Worm (Caenorhabditis elegans) whole organism, L1 larva: ENCODE results near the gene ZK622.1.

ENCODE experiments used
- C16A3.4 ChIP-seq: fragments of 150-350 bp; optimal IDR thresholded peaks from 2 replicates; lab custom pipeline; 2014; ENCODE audit warnings: missing biosample characterization, missing genetic modification characterization
- Y116A8C.19 ChIP-seq: sonication (generic microtip); optimal IDR thresholded peaks from 2 replicates; lab custom pipeline; 2016; ENCODE audit warnings: missing compliant biosample characterization, missing genetic modification characterization, borderline replicate concordance
- alr-1 ChIP-seq: fragments of 200-800 bp; sonication (Bioruptor generic); optimal IDR thresholded peaks from 2 replicates; lab custom pipeline; 2018; ENCODE audit warnings: borderline replicate concordance, mild to moderate bottlenecking, missing genetic modification characterization, missing compliant biosample characterization
- aly-2 ChIP-seq: fragments of 150-350 bp; optimal IDR thresholded peaks from 2 replicates; lab custom pipeline; 2014; ENCODE audit warnings: missing biosample characterization, missing genetic modification characterization
- blmp-1 ChIP-seq: fragments of 150-350 bp; optimal IDR thresholded peaks from 2 replicates; lab custom pipeline; 2014; ENCODE audit warnings: missing biosample characterization, missing genetic modification characterization
- ceh-8 ChIP-seq: fragments of 200-800 bp; sonication (Bioruptor generic); optimal IDR thresholded peaks from 2 replicates; lab custom pipeline; 2018; ENCODE audit warnings: mild to moderate bottlenecking, missing genetic modification characterization, moderate library complexity, missing compliant biosample characterization
- ceh-82 ChIP-seq, 3 experiments: fragments of 150-350 bp in 1 of 3; sonication (generic microtip) in 2 of 3; optimal IDR thresholded peaks; 2 replicates each; lab custom pipeline; 2014 to 2017; ENCODE audit warnings: missing biosample characterization in 3 of 3, missing genetic modification characterization in 3 of 3
- ceh-88 ChIP-seq: fragments of 200-800 bp; sonication (Bioruptor generic); IDR thresholded peaks from 2 replicates; pipeline ENCODE4 v1.3.6; 2022; ENCODE audit warnings: missing genetic modification characterization, missing compliant biosample characterization
- ceh-90 ChIP-seq: sonication (generic microtip); optimal IDR thresholded peaks from 2 replicates; lab custom pipeline; 2016; ENCODE audit warnings: missing genetic modification characterization, missing compliant biosample characterization
- dpl-1 ChIP-seq, 3 experiments: fragments of 150-350 bp in 2 of 3; sonication (generic microtip) in 1 of 3; optimal IDR thresholded peaks; 2 replicates each; lab custom pipeline; 2014 to 2017; ENCODE audit warnings: missing biosample characterization in 3 of 3, missing genetic modification characterization in 3 of 3, missing genetic modification reagents in 3 of 3
- efl-1 ChIP-seq, 4 experiments: fragments of 150-350 bp; optimal IDR thresholded peaks in 3 of 4; peaks in 1 of 4; 1 replicate in 1 of 4; 2 replicates in 3 of 4; lab custom pipeline; 2014; ENCODE audit warnings: missing biosample characterization in 2 of 4, missing genetic modification characterization in 2 of 4, missing genetic modification reagents in 2 of 4
- egl-13 ChIP-seq: sonication (generic microtip); optimal IDR thresholded peaks from 2 replicates; lab custom pipeline; 2016; ENCODE audit warnings: missing genotype, missing genetic modification reagents, missing genetic modification characterization, missing compliant biosample characterization
- egl-27 ChIP-seq, 2 experiments: fragments of 150-350 bp in 1 of 2; sonication (generic microtip); optimal IDR thresholded peaks; 3 replicates each; lab custom pipeline; 2017 to 2018; ENCODE audit warnings: missing biosample characterization in 2 of 2, missing genetic modification characterization in 2 of 2, missing genetic modification reagents in 2 of 2
- elt-2 ChIP-seq: sonication (generic microtip); optimal IDR thresholded peaks from 2 replicates; lab custom pipeline; 2016; ENCODE audit warnings: missing genetic modification characterization, mild to moderate bottlenecking, inconsistent platforms, missing compliant biosample characterization, missing genetic modification reagents
- fkh-10 ChIP-seq: sonication (generic microtip); optimal IDR thresholded peaks from 2 replicates; lab custom pipeline; 2017; ENCODE audit warnings: missing biosample characterization, missing genetic modification reagents, missing genetic modification characterization
- fkh-8 ChIP-seq: sonication (generic microtip); optimal IDR thresholded peaks from 2 replicates; lab custom pipeline; 2016; ENCODE audit warnings: mild to moderate bottlenecking, missing genetic modification characterization, missing compliant biosample characterization
- jun-1 ChIP-seq: fragments of 150-350 bp; optimal IDR thresholded peaks from 2 replicates; lab custom pipeline; 2014; ENCODE audit warnings: missing biosample characterization, missing genetic modification reagents, missing genetic modification characterization
- lin-14 ChIP-seq: fragments of 200-800 bp; sonication (Bioruptor generic); optimal IDR thresholded peaks from 2 replicates; lab custom pipeline; 2018; ENCODE audit warnings: mild to moderate bottlenecking, missing genetic modification characterization, moderate library complexity, missing compliant biosample characterization
- lin-35 ChIP-seq, 2 experiments: fragments of 150-350 bp; optimal IDR thresholded peaks; 2 replicates each; lab custom pipeline; 2014; ENCODE audit warnings: missing biosample characterization in 2 of 2, missing genetic modification characterization in 2 of 2, missing genetic modification reagents in 2 of 2
- lin-39 ChIP-seq: fragments of 150-350 bp; optimal IDR thresholded peaks from 2 replicates; lab custom pipeline; 2014; ENCODE audit warnings: missing biosample characterization, missing genetic modification reagents, missing genetic modification characterization
- lsy-2 ChIP-seq, 2 experiments: fragments of 150-350 bp; optimal IDR thresholded peaks; 2 replicates each; lab custom pipeline; 2014; ENCODE audit warnings: missing biosample characterization in 2 of 2, missing genetic modification characterization in 2 of 2
- mef-2 ChIP-seq: fragments of 150-350 bp; optimal IDR thresholded peaks from 2 replicates; lab custom pipeline; 2014; ENCODE audit warnings: missing biosample characterization, missing genetic modification characterization
- nhr-11 ChIP-seq: fragments of 150-350 bp; optimal IDR thresholded peaks from 2 replicates; lab custom pipeline; 2014; ENCODE audit warnings: missing biosample characterization, missing genetic modification characterization
- nhr-19 ChIP-seq: fragments of 200-800 bp; sonication (Bioruptor generic); conservative IDR thresholded peaks from 2 replicates; pipeline ENCODE4 v1.3.6; 2022; ENCODE audit warnings: missing genetic modification characterization, missing compliant biosample characterization
- nhr-47 ChIP-seq: sonication (generic microtip); optimal IDR thresholded peaks from 2 replicates; lab custom pipeline; 2016; ENCODE audit warnings: mild to moderate bottlenecking, missing genetic modification characterization, moderate library complexity, missing compliant biosample characterization
- nhr-71 ChIP-seq: sonication (generic microtip); optimal IDR thresholded peaks from 2 replicates; lab custom pipeline; 2016; ENCODE audit warnings: mild to moderate bottlenecking, missing genetic modification characterization, moderate library complexity, missing compliant biosample characterization
- nhr-85 ChIP-seq: sonication (generic microtip); peaks from one replicate; lab custom pipeline; 2016; ENCODE audit warnings: missing genetic modification characterization, inconsistent platforms, missing compliant biosample characterization
- pag-3 ChIP-seq: sonication (generic microtip); optimal IDR thresholded peaks from 2 replicates; lab custom pipeline; 2017; ENCODE audit warnings: missing genetic modification characterization, mild to moderate bottlenecking, missing compliant biosample characterization, antibody characterized with exemption, borderline replicate concordance; ENCODE audit not compliant: insufficient read depth
- skn-1 ChIP-seq: fragments of 150-350 bp; optimal IDR thresholded peaks from 2 replicates; lab custom pipeline; 2014; ENCODE audit warnings: missing biosample characterization, missing genetic modification characterization
- snu-23 ChIP-seq: sonication (generic microtip); optimal IDR thresholded peaks from 2 replicates; lab custom pipeline; 2016; ENCODE audit warnings: missing genetic modification characterization, missing compliant biosample characterization
- sptf-1 ChIP-seq: fragments of 150-350 bp; optimal IDR thresholded peaks from 2 replicates; lab custom pipeline; 2014; ENCODE audit warnings: missing biosample characterization, missing genetic modification characterization
- tbx-2 ChIP-seq: sonication (generic microtip); optimal IDR thresholded peaks from 2 replicates; lab custom pipeline; 2016; ENCODE audit warnings: missing genetic modification characterization, missing compliant biosample characterization
- unc-30 ChIP-seq: sonication (generic microtip); optimal IDR thresholded peaks from 2 replicates; lab custom pipeline; 2017; ENCODE audit warnings: missing biosample characterization, missing genetic modification characterization
- unc-62 ChIP-seq: fragments of 150-350 bp; optimal IDR thresholded peaks from 2 replicates; lab custom pipeline; 2014; ENCODE audit warnings: missing biosample characterization, missing genetic modification reagents, missing genetic modification characterization
- unc-86 ChIP-seq: sonication (generic microtip); optimal IDR thresholded peaks from 2 replicates; lab custom pipeline; 2016; ENCODE audit warnings: missing genetic modification characterization, missing compliant biosample characterization
- vab-15 ChIP-seq: sonication (generic microtip); optimal IDR thresholded peaks from 2 replicates; lab custom pipeline; 2017; ENCODE audit warnings: missing genotype, mild to moderate bottlenecking, missing genetic modification characterization, missing compliant biosample characterization

Gene ZK622.1

DNA sequence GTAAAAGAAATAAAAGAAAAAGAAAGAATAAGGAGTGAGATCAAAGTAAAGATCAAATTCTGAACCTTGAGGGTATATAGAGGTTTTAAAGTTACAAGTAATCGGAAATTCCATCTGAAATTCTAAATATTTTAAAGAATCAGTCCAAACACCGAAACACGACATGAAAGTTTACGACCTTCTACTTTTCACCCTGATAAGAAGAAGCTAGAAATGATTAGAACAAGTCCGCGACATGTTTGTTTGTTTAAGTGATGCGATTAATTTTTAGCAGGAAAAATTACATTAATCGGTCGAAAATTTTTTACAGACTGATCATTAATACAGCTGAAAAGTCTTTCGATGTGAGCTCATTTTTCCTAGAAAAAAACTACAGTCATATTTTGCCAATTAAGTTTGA is 28.9 kb upstream of the ZK622.1 start:
- TF ChIP-seq fkh-10 (GFP tag; lab: Kevin White, UChicago) (no peak), pag-3 (tag; lab: Kevin White, UChicago) (no peak), unc-30 (tag; lab: Kevin White, UChicago) (no peak), efl-1 (optimal IDR thresholded peaks at IDR 0.05; lab: Kevin White, UChicago) (no peak), efl-1 (GFP tag; optimal IDR thresholded peaks at IDR 0.05 in 1 of 2; lab: Kevin White, UChicago) (peak in 1 of 2 experiments; percentile 8), jun-1 (no peak), ceh-90 (no peak), elt-2 (tag; lab: Kevin White, UChicago) (peak; percentile 58), snu-23 (no peak)

DNA sequence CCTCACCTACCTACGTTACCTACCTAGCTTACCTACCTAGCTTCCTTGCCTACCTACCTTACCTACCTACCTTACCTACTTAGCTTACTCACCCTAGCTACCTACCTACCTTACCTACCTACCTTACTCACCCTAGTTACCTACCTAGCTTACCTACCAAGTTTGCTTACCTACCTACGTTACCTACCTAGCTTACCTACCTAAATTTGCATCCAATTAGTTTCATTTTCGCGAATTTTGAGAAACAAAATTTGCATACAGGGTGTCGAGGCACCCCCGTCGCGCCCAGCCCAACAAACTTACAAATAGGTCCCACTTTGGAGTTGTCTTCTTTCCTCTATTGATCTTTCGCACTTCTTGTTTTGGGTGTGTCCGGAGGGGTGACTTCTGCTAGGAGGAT is 24.6 kb upstream of the ZK622.1 start:
- TF ChIP-seq egl-13 (tag; lab: Kevin White, UChicago) (no peak), aly-2 (tag; lab: Kevin White, UChicago) (no peak), skn-1 (tag; lab: Kevin White, UChicago) (no peak), Y116A8C.19 (no peak), mef-2 (tag; lab: Kevin White, UChicago) (no peak), ceh-82 (tag; optimal IDR thresholded peaks at IDR 0.05; lab: Kevin White, UChicago) (no peak), alr-1 (tag; lab: Kevin White, UChicago) (no peak), fkh-10 (GFP tag; lab: Kevin White, UChicago) (no peak), lin-35 (GFP tag; optimal IDR thresholded peaks at IDR 0.05; lab: Kevin White, UChicago) (no peak), vab-15 (tag; lab: Kevin White, UChicago) (no peak), nhr-19 (GFP tag; lab: Robert Waterston, UW) (no peak)

DNA sequence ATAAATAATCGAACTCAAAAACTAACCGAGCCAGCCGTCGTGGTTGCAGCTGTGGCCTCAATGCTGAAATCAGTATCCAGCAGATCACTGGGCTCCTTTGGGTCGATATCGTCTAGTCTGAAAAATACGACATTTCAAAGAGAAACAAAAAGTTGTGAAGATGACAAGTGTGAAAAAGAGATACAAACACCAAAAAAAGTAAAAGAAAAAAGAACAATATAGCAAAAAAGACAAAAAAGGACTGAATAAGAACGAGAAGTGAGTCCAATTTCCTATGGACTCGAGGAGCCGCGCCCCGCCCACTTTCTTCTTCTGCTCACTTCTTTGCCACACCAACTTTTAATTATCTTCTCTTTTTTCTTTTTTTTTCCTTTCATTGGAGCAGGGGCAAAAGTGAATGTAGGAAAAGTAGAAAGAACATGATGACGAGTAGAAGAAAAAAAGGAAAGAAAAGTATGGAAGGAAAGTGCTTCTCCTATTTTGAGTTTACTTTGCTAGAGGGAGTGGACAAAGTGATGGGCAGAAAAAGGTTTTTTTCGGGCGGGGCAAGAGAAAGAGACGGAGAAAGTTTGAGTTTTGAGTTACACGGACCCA is 21.8 kb upstream of the ZK622.1 start, which contains the start of gene drn-1:
Gene drn-1 (minus strand): TSS at position 117 of the 594 bp plus-strand sequence.
- TF ChIP-seq lin-39 (tag; lab: Kevin White, UChicago) (no peak), lin-14 (GFP tag; lab: Kevin White, UChicago) (peak; percentile 82), lsy-2 (tag; optimal IDR thresholded peaks at IDR 0.05; lab: Kevin White, UChicago) (peak in 1 of 2 experiments; percentile 4), dpl-1 (GFP tag; optimal IDR thresholded peaks at IDR 0.05; lab: Kevin White, UChicago) (peak in 1 of 3 experiments; percentile 2), unc-62 (GFP tag; lab: Kevin White, UChicago) (no peak), nhr-71 (peak; percentile 20), C16A3.4 (no peak), ceh-88 (GFP tag; lab: Robert Waterston, UW) (no peak), nhr-11 (tag; lab: Kevin White, UChicago) (no peak), fkh-10 (GFP tag; lab: Kevin White, UChicago) (peak; percentile 91), tbx-2 (tag; lab: Kevin White, UChicago) (peak; percentile 31), sptf-1 (tag; lab: Kevin White, UChicago) (no peak)

DNA sequence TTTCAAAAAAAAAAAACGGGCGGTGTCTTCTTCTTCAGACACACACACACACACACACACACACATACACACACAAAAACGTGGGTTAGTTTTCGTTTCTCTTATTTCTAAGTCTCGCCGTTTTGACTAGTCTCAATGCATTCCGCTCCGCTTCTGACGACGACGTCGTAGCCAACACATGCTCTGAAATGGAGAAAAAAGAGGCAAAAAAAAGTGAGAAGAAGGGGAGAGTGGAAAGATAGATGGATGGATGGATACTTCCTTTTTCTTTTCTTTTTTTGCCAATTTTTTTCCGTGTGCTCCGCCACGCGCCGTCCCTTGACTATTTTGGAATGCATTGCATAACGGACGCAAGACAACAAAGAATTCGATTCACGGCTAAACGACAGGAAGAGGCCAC is 16.9 kb upstream of the ZK622.1 start:
- TF ChIP-seq ceh-8 (no peak), nhr-71 (peak; percentile 34), lsy-2 (tag; optimal IDR thresholded peaks at IDR 0.05; lab: Kevin White, UChicago) (peak in 1 of 2 experiments; percentile 47), egl-27 (tag; optimal IDR thresholded peaks at IDR 0.05; lab: Kevin White, UChicago) (no peak), blmp-1 (tag; lab: Kevin White, UChicago) (no peak), lin-14 (GFP tag; lab: Kevin White, UChicago) (peak; percentile 90), snu-23 (peak; percentile 6), fkh-10 (GFP tag; lab: Kevin White, UChicago) (peak; percentile 74), aly-2 (tag; lab: Kevin White, UChicago) (no peak), ceh-82 (tag; optimal IDR thresholded peaks at IDR 0.05; lab: Kevin White, UChicago) (peak in 1 of 3 experiments; percentile 19), fkh-8 (tag; lab: Kevin White, UChicago) (peak; percentile 37), unc-86 (peak; percentile 46), nhr-85 (tag; lab: Kevin White, UChicago) (no peak), nhr-47 (tag; lab: Kevin White, UChicago) (no peak)
